Fruit fly (Drosophila melanogaster): Measurements from ENCODE around the gene CG14518.
A peak's percentile ranks its signal among the peaks of the same experiment; 100 is the strongest.

CG14518 gene

dm6 chr3R:29033909-29034629 lies 9.3 kb downstream of the CG14518 start, which contains the start of the genes beta4GalNAcTB and Cpsf100 (continued):
- peak; percentile 67 for TF ChIP-seq CG4820 (GFP tag; optimal IDR thresholded peaks at IDR 0.05)
- TF ChIP-seq CG8765 (GFP tag; IDR thresholded peaks at IDR 0.05): peak; percentile 30; the same call in 1 of the 2 replicates
- peak; percentile 60 for TF ChIP-seq CG5245 (GFP tag; optimal IDR thresholded peaks at IDR 0.05)
- peak; percentile 79 for TF ChIP-seq dysf (GFP tag; IDR thresholded peaks at IDR 0.05)
- TF ChIP-seq pan (optimal IDR thresholded peaks at IDR 0.05): no peak
- peak in 1 of 2 experiments; percentile 48 for TF ChIP-seq pan (GFP tag; optimal IDR thresholded peaks at IDR 0.05 in 1 of 2, IDR thresholded peaks at IDR 0.05 in 1 of 2)
- peak; percentile 20 for TF ChIP-seq CG7786 (GFP tag; optimal IDR thresholded peaks at IDR 0.05)
- TF ChIP-seq CG14710 (tag; optimal IDR thresholded peaks at IDR 0.05): peak; percentile 78
- peak; percentile 60 for TF ChIP-seq slou (GFP tag; optimal IDR thresholded peaks at IDR 0.05)
- TF ChIP-seq CG6175 (GFP tag; IDR thresholded peaks at IDR 0.05): 0 out of 3 replicates have a peak, but pooled peaks have one; percentile 25
- TF ChIP-seq psq (GFP tag; optimal IDR thresholded peaks at IDR 0.05): peak; percentile 9
- peak; percentile 47 for TF ChIP-seq Dek (tag; optimal IDR thresholded peaks at IDR 0.05)
- peak in 1 of 3 experiments; percentile 81 for TF ChIP-seq lola (GFP tag; optimal IDR thresholded peaks at IDR 0.05)
- peak; percentile 46 for TF ChIP-seq Mad (GFP tag; optimal IDR thresholded peaks at IDR 0.05)
- no peak for TF ChIP-seq prd (optimal IDR thresholded peaks at IDR 0.05)
- peak; percentile 77 for TF ChIP-seq prd (GFP tag; IDR thresholded peaks at IDR 0.05)
- TF ChIP-seq CG7928 (GFP tag; optimal IDR thresholded peaks at IDR 0.05): peak; percentile 91
- TF ChIP-seq Hr51 (GFP tag; optimal IDR thresholded peaks at IDR 0.05): peak; percentile 42 to 57
- peak; percentile 77 for TF ChIP-seq CG32532 (GFP tag; IDR thresholded peaks at IDR 0.05)
- no peak for TF ChIP-seq sr (GFP tag; IDR thresholded peaks at IDR 0.05)
- no peak for TF ChIP-seq usp (GFP tag; optimal IDR thresholded peaks at IDR 0.05)
- 0 out of 2 replicates have a peak, but pooled peaks have one; percentile 25 for TF ChIP-seq Poxn (GFP tag; IDR thresholded peaks at IDR 0.05)
- peak; percentile 17 for TF ChIP-seq B-H2 (GFP tag; optimal IDR thresholded peaks at IDR 0.05)
- peak; percentile 95 for TF ChIP-seq tio (GFP tag; optimal IDR thresholded peaks at IDR 0.05)
- TF ChIP-seq CG10321 (GFP tag; IDR thresholded peaks at IDR 0.05): no peak
- TF ChIP-seq tll (GFP tag; optimal IDR thresholded peaks at IDR 0.05): no peak
- 0 out of 3 replicates have a peak, but pooled peaks have one; percentile 47 for TF ChIP-seq C15 (GFP tag; IDR thresholded peaks at IDR 0.05)
- TF ChIP-seq row (GFP tag; IDR thresholded peaks at IDR 0.05): peak; percentile 85
- peak; percentile 41 for TF ChIP-seq CG17359 (tag; optimal IDR thresholded peaks at IDR 0.05)
- peak; percentile 51 for TF ChIP-seq CG15011 (GFP tag; optimal IDR thresholded peaks at IDR 0.05)
- peak; percentile 48; the same call in 1 of the 2 replicates for TF ChIP-seq sob (GFP tag; IDR thresholded peaks at IDR 0.05)
- TF ChIP-seq nmo (GFP tag; optimal IDR thresholded peaks at IDR 0.05): peak; percentile 86
- peak; percentile 21 for TF ChIP-seq Dad (GFP tag; optimal IDR thresholded peaks at IDR 0.05)
- TF ChIP-seq CG15514 (GFP tag; optimal IDR thresholded peaks at IDR 0.05): peak; percentile 8
- TF ChIP-seq CG2889 (GFP tag; IDR thresholded peaks at IDR 0.05): peak; percentile 21; the same call in 1 of the 3 replicates
- TF ChIP-seq bigmax (GFP tag; optimal IDR thresholded peaks at IDR 0.05): no peak
- no peak for TF ChIP-seq sima (GFP tag; optimal IDR thresholded peaks at IDR 0.05)
- TF ChIP-seq CG12659 (GFP tag; optimal IDR thresholded peaks at IDR 0.05): peak; percentile 84

dm6 chr3R:29038960-29039581 lies 14.3 kb downstream of the CG14518 start, which contains the start of the genes Slu7 and Pkc98E:
Gene Slu7, minus strand, starts transcription at chr3R:29039071.
Gene Pkc98E, plus strand, starts transcription at chr3R:29039156.
- TF ChIP-seq Nf-YA (GFP tag; IDR thresholded peaks at IDR 0.05) (no peak), ash1 (GFP tag; optimal IDR thresholded peaks at IDR 0.05) (no peak), sug (tag; optimal IDR thresholded peaks at IDR 0.05) (peak; percentile 52), H15 (GFP tag; IDR thresholded peaks at IDR 0.05) (peak; percentile 47; the same call in 1 of the 3 replicates), CG9215 (GFP tag; IDR thresholded peaks at IDR 0.05) (peak; percentile 65), tna (GFP tag; IDR thresholded peaks at IDR 0.05; ENCODE audit: partially characterized antibody) (peak; percentile 82), gfzf (GFP tag; optimal IDR thresholded peaks at IDR 0.05) (no peak), CG13424 (tag; optimal IDR thresholded peaks at IDR 0.05) (no peak), sr (GFP tag; IDR thresholded peaks at IDR 0.05) (peak; percentile 33; the same call in 1 of the 3 replicates), scrt (GFP tag; optimal IDR thresholded peaks at IDR 0.05) (peak; percentile 19), slp2 (GFP tag; optimal IDR thresholded peaks at IDR 0.05) (peak; percentile 45), CG1529 (GFP tag; optimal IDR thresholded peaks at IDR 0.05) (no peak), CG12071 (GFP tag; optimal IDR thresholded peaks at IDR 0.05) (no peak)

Data from whole organism, embryonic.